Worm (Caenorhabditis elegans): Measurements from ENCODE around the gene clec-232.

DNA sequence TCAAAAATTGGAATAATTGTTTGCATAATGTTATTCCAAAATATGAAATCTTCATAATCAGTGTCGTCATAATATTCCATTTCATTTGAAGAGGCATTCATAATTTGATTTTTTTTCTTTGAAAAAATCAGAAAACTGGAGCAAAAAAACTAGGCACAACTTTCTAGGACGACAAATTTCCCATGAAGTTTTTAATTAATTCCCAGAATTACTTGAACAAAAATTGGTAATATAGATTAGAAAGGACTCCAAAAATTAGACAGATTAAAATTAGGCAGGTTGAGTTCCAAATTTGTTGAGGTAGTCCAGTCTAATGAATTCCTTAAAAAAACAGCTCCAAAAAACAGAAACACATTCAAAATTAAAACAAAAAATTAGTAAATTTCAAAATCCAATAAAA, 21.0 kb upstream of the clec-232 start, which contains the start of gene srw-57:
- TF ChIP-seq ztf-29 (GFP tag; IDR thresholded peaks at IDR 0.05): no peak
- TF ChIP-seq ztf-23 (GFP tag; IDR thresholded peaks at IDR 0.05): no peak
- TF ChIP-seq cog-1 (tag; optimal IDR thresholded peaks at IDR 0.05): no peak
- TF ChIP-seq flt-1 (GFP tag; IDR thresholded peaks at IDR 0.05): no peak
- TF ChIP-seq med-1 (GFP tag; optimal IDR thresholded peaks at IDR 0.05; ENCODE audit: insufficient read depth): no peak
- no peak for TF ChIP-seq tab-1 (GFP tag; IDR thresholded peaks at IDR 0.05)
- no peak for TF ChIP-seq T22C8.4 (GFP tag; IDR thresholded peaks at IDR 0.05)
- no peak for TF ChIP-seq ref-1 (GFP tag; conservative IDR thresholded peaks at IDR 0.05)
- TF ChIP-seq klf-2 (GFP tag; conservative IDR thresholded peaks at IDR 0.05): no peak
